Fruit fly (Drosophila melanogaster): ENCODE data around the gene CG42832.
A peak's percentile ranks its signal among the peaks of the same experiment; 100 is the strongest.

The CG42832 gene

dm6 chr3L:11602040-11602439 is 7.9 kb upstream of the CG42832 start:
- no peak for TF ChIP-seq CG8301 (tag; optimal IDR thresholded peaks at IDR 0.05)

dm6 chr3L:11604227-11604626 is 5.7 kb upstream of the CG42832 start:
- TF ChIP-seq Pif1A (GFP tag; optimal IDR thresholded peaks at IDR 0.05) (no peak), rn (GFP tag; IDR thresholded peaks at IDR 0.05) (no peak), CG8159 (tag; optimal IDR thresholded peaks at IDR 0.05) (no peak), Snoo (tag; optimal IDR thresholded peaks at IDR 0.05) (no peak), CG8301 (tag; optimal IDR thresholded peaks at IDR 0.05) (no peak), CG4496 (GFP tag; IDR thresholded peaks at IDR 0.05) (no peak), CG15710 (tag; optimal IDR thresholded peaks at IDR 0.05) (no peak), CG10348 (GFP tag; IDR thresholded peaks at IDR 0.05) (no peak), Ets98B (GFP tag; IDR thresholded peaks at IDR 0.05) (no peak), CG12605 (GFP tag; IDR thresholded peaks at IDR 0.05) (no peak), EcR (GFP tag; optimal IDR thresholded peaks at IDR 0.05) (no peak)

- TF ChIP-seq CG15710 (tag; optimal IDR thresholded peaks at IDR 0.05) (peak; percentile 9), CG34367 (tag; optimal IDR thresholded peaks at IDR 0.05) (no peak), D1 (tag; optimal IDR thresholded peaks at IDR 0.05) (peak; percentile 18), rn (GFP tag; IDR thresholded peaks at IDR 0.05) (no peak), CG8301 (tag; optimal IDR thresholded peaks at IDR 0.05) (no peak), CG8159 (tag; optimal IDR thresholded peaks at IDR 0.05) (no peak), Ets98B (GFP tag; IDR thresholded peaks at IDR 0.05) (no peak), CG4496 (GFP tag; IDR thresholded peaks at IDR 0.05) (no peak)
Measured at dm6 chr3L:11609153-11609809, 654 bp upstream of the CG42832 start, which contains the start of gene Duba. Gene Duba, minus strand, starts transcription at chr3L:11609465.

dm6 chr3L:11620001-11620400 is 10.1 kb downstream of the CG42832 start, which contains the start of gene Muc68Ca:
Gene Muc68Ca, minus strand, starts transcription at chr3L:11620101.
- TF ChIP-seq CG4496 (GFP tag; IDR thresholded peaks at IDR 0.05) (no peak), CG13204 (GFP tag; optimal IDR thresholded peaks at IDR 0.05) (no peak), fd96Ca (GFP tag; IDR thresholded peaks at IDR 0.05) (no peak), CG15710 (tag; optimal IDR thresholded peaks at IDR 0.05) (no peak), CG8301 (tag; optimal IDR thresholded peaks at IDR 0.05) (no peak), Ets98B (GFP tag; IDR thresholded peaks at IDR 0.05) (no peak), rn (GFP tag; IDR thresholded peaks at IDR 0.05) (no peak), CG12605 (GFP tag; IDR thresholded peaks at IDR 0.05) (no peak), CG10348 (GFP tag; IDR thresholded peaks at IDR 0.05) (no peak), Pif1A (GFP tag; optimal IDR thresholded peaks at IDR 0.05) (no peak), Pif1B (GFP tag; optimal IDR thresholded peaks at IDR 0.05) (no peak), Snoo (tag; optimal IDR thresholded peaks at IDR 0.05) (no peak), CG32121 (GFP tag; IDR thresholded peaks at IDR 0.05) (no peak), CG17806 (tag; optimal IDR thresholded peaks at IDR 0.05) (no peak), CG8159 (tag; optimal IDR thresholded peaks at IDR 0.05) (no peak), CG9948 (tag; optimal IDR thresholded peaks at IDR 0.05) (no peak), gl (tag; optimal IDR thresholded peaks at IDR 0.05) (no peak), EcR (GFP tag; optimal IDR thresholded peaks at IDR 0.05) (no peak), D1 (tag; optimal IDR thresholded peaks at IDR 0.05) (no peak), CG14655 (GFP tag; optimal IDR thresholded peaks at IDR 0.05) (no peak)

- TF ChIP-seq Ets98B (GFP tag; IDR thresholded peaks at IDR 0.05), result no peak
- no peak for TF ChIP-seq Snoo (tag; optimal IDR thresholded peaks at IDR 0.05)
- no peak for TF ChIP-seq CG8159 (tag; optimal IDR thresholded peaks at IDR 0.05)
- no peak for TF ChIP-seq Pif1A (GFP tag; optimal IDR thresholded peaks at IDR 0.05)
- TF ChIP-seq fd96Ca (GFP tag; IDR thresholded peaks at IDR 0.05), result no peak
- no peak for TF ChIP-seq CG17806 (tag; optimal IDR thresholded peaks at IDR 0.05)
- no peak for TF ChIP-seq Pif1B (GFP tag; optimal IDR thresholded peaks at IDR 0.05)
Measured at dm6 chr3L:11622750-11623149, 12.8 kb downstream of the CG42832 start.

- peak; percentile 1 for TF ChIP-seq Snoo (tag; optimal IDR thresholded peaks at IDR 0.05)
- TF ChIP-seq D1 (tag; optimal IDR thresholded peaks at IDR 0.05), result no peak
- TF ChIP-seq Pif1A (GFP tag; optimal IDR thresholded peaks at IDR 0.05), result peak; percentile 15
- no peak for TF ChIP-seq CG34367 (tag; optimal IDR thresholded peaks at IDR 0.05)
- TF ChIP-seq Pif1B (GFP tag; optimal IDR thresholded peaks at IDR 0.05), result peak; percentile 36
- no peak for TF ChIP-seq CG8159 (tag; optimal IDR thresholded peaks at IDR 0.05)
- TF ChIP-seq CG12605 (GFP tag; IDR thresholded peaks at IDR 0.05), result no peak
- TF ChIP-seq CG4496 (GFP tag; IDR thresholded peaks at IDR 0.05), result peak; percentile 58; the same call in 1 of the 3 replicates
- TF ChIP-seq CG8301 (tag; optimal IDR thresholded peaks at IDR 0.05), result no peak
- peak; percentile 34; the same call in 1 of the 2 replicates for TF ChIP-seq Ets98B (GFP tag; IDR thresholded peaks at IDR 0.05)
- TF ChIP-seq EcR (GFP tag; optimal IDR thresholded peaks at IDR 0.05), result peak; percentile 44
- peak; percentile 8 for TF ChIP-seq CG15710 (tag; optimal IDR thresholded peaks at IDR 0.05)
- TF ChIP-seq rn (GFP tag; IDR thresholded peaks at IDR 0.05), result no peak
Measured at dm6 chr3L:11623245-11623883, 13.4 kb downstream of the CG42832 start.
